Worm (Caenorhabditis elegans) whole organism, L4 larva: ENCODE results near the gene ttll-15.
A peak's percentile ranks its signal among the peaks of the same experiment; 100 is the strongest.

Experiments
- D1046.2 ChIP-seq: fragments of 200-800 bp; sonication (Bioruptor generic); IDR thresholded peaks from 2 replicates; pipeline ENCODE4 v1.3.6; 2022; ENCODE audit warnings: missing genetic modification characterization, missing compliant biosample characterization
- F44E2.7 ChIP-seq: fragments of 200-800 bp; sonication (Bioruptor generic); IDR thresholded peaks from 2 replicates; pipeline ENCODE4 v2.1.2; 2022; ENCODE audit warnings: missing genetic modification characterization, missing compliant biosample characterization
- F49E8.2 ChIP-seq: sonication (generic microtip); optimal IDR thresholded peaks from 2 replicates; lab custom pipeline; 2016; ENCODE audit warnings: missing compliant biosample characterization, mild to moderate bottlenecking, missing genetic modification characterization, borderline replicate concordance
- T20F7.1 ChIP-seq: fragments of 200-800 bp; sonication (Bioruptor generic); optimal IDR thresholded peaks from 2 replicates; lab custom pipeline; 2018; ENCODE audit warnings: mild to moderate bottlenecking, missing genetic modification characterization, missing compliant biosample characterization
- Y75B8A.6 ChIP-seq: fragments of 200-800 bp; sonication (Bioruptor generic); IDR thresholded peaks from 2 replicates; pipeline ENCODE4 v1.3.6; 2022; ENCODE audit warnings: missing genetic modification reagents, missing genetic modification characterization, missing compliant biosample characterization
- ZK337.2 ChIP-seq: fragments of 200-800 bp; sonication (Bioruptor generic); IDR thresholded peaks from 2 replicates; pipeline ENCODE4 v1.3.6; 2022; ENCODE audit warnings: missing genetic modification reagents, missing genetic modification characterization, missing compliant biosample characterization
- ZK546.5 ChIP-seq, 2 experiments: sonication (generic microtip); optimal IDR thresholded peaks; 2 replicates each; lab custom pipeline; 2017; ENCODE audit warnings: missing biosample characterization in 2 of 2, missing genetic modification characterization in 2 of 2
- ama-1 ChIP-seq: fragments of 150-350 bp; optimal IDR thresholded peaks from 2 replicates; lab custom pipeline; 2014; ENCODE audit warnings: inconsistent platforms, mixed read lengths
- ces-1 ChIP-seq: fragments of 150-350 bp; sonication (generic microtip); optimal IDR thresholded peaks from 4 replicates; lab custom pipeline; 2014; ENCODE audit warnings: missing biosample characterization, missing genetic modification reagents, missing genetic modification characterization
- ctbp-1 ChIP-seq: fragments of 200-800 bp; sonication (Bioruptor generic); IDR thresholded peaks from 2 replicates; pipeline ENCODE4 v1.3.6; 2022; ENCODE audit warnings: missing genetic modification reagents, missing genetic modification characterization, missing compliant biosample characterization
- daf-16 ChIP-seq, 3 experiments: sonication (generic microtip); optimal IDR thresholded peaks; 2 replicates each; lab custom pipeline; 2016 to 2017; ENCODE audit warnings: missing genetic modification characterization in 3 of 3, missing genetic modification reagents in 3 of 3, mild to moderate bottlenecking in 2 of 3, missing compliant biosample characterization in 2 of 3, missing biosample characterization in 1 of 3, moderate library complexity in 1 of 3
- daf-8 ChIP-seq: fragments of 200-800 bp; sonication (Bioruptor generic); IDR thresholded peaks from 2 replicates; pipeline ENCODE4 v1.3.6; 2022; ENCODE audit warnings: missing genetic modification characterization, missing compliant biosample characterization
- dmd-9 ChIP-seq: fragments of 200-800 bp; sonication (Bioruptor generic); IDR thresholded peaks from 2 replicates; pipeline ENCODE4 v1.3.6; 2022; ENCODE audit warnings: missing genetic modification reagents, missing genetic modification characterization, missing compliant biosample characterization
- dpl-1 ChIP-seq: fragments of 150-350 bp; optimal IDR thresholded peaks from 2 replicates; lab custom pipeline; 2014; ENCODE audit warnings: missing biosample characterization, missing genetic modification reagents, missing genetic modification characterization
- duxl-1 ChIP-seq: sonication (generic microtip); optimal IDR thresholded peaks from 2 replicates; lab custom pipeline; 2016; ENCODE audit warnings: mild to moderate bottlenecking, missing genetic modification characterization, moderate library complexity, missing compliant biosample characterization; ENCODE audit not compliant: poor library complexity
- dve-1 ChIP-seq: sonication (generic microtip); optimal IDR thresholded peaks from 2 replicates; lab custom pipeline; 2017; ENCODE audit warnings: antibody characterized with exemption, mild to moderate bottlenecking, missing genetic modification characterization, missing compliant biosample characterization; ENCODE audit not compliant: insufficient read depth
- egl-27 ChIP-seq: sonication (generic microtip); optimal IDR thresholded peaks from 3 replicates; lab custom pipeline; 2017; ENCODE audit warnings: missing biosample characterization, missing genetic modification reagents, missing genetic modification characterization
- gei-8 ChIP-seq: fragments of 200-800 bp; sonication (Bioruptor generic); optimal IDR thresholded peaks from 2 replicates; lab custom pipeline; 2018; ENCODE audit warnings: mild to moderate bottlenecking, missing genetic modification characterization, missing compliant biosample characterization
- hif-1 ChIP-seq, 2 experiments: sonication (generic microtip); optimal IDR thresholded peaks; 2 replicates each; lab custom pipeline; 2016 to 2017; ENCODE audit warnings: missing compliant biosample characterization in 2 of 2, missing genetic modification characterization in 2 of 2, missing genetic modification reagents in 2 of 2, missing genotype in 2 of 2, mild to moderate bottlenecking in 1 of 2
- hlh-30 ChIP-seq: sonication (generic microtip); optimal IDR thresholded peaks from 2 replicates; lab custom pipeline; 2017; ENCODE audit warnings: antibody characterized with exemption, mild to moderate bottlenecking, missing genetic modification characterization, missing compliant biosample characterization; ENCODE audit not compliant: insufficient read depth
- hmg-1.1 ChIP-seq: fragments of 200-800 bp; sonication (Bioruptor generic); IDR thresholded peaks from 2 replicates; pipeline ENCODE4 v1.3.6; 2022; ENCODE audit warnings: missing genetic modification reagents, missing genetic modification characterization, missing compliant biosample characterization
- jun-1 ChIP-seq: fragments of 150-350 bp; optimal IDR thresholded peaks from 2 replicates; lab custom pipeline; 2014; ENCODE audit warnings: missing biosample characterization, missing genetic modification reagents, missing genetic modification characterization
- lim-7 ChIP-seq: fragments of 200-800 bp; sonication (Bioruptor generic); IDR thresholded peaks from 2 replicates; pipeline ENCODE4 v1.3.6; 2022; ENCODE audit warnings: missing genetic modification characterization, missing compliant biosample characterization
- lin-1 ChIP-seq: fragments of 200-800 bp; sonication (Bioruptor generic); IDR thresholded peaks from 2 replicates; pipeline ENCODE4 v1.3.6; 2022; ENCODE audit warnings: missing genetic modification reagents, missing genetic modification characterization, missing compliant biosample characterization
- lin-15B ChIP-seq: fragments of 150-350 bp; sonication (generic microtip); optimal IDR thresholded peaks from 3 replicates; lab custom pipeline; 2014; ENCODE audit warnings: missing biosample characterization, missing genetic modification characterization
- lin-38 ChIP-seq: fragments of 200-800 bp; sonication (Bioruptor generic); IDR thresholded peaks from 2 replicates; pipeline ENCODE4 v1.3.6; 2022; ENCODE audit warnings: missing genetic modification reagents, missing genetic modification characterization, missing compliant biosample characterization
- lsy-2 ChIP-seq, 2 experiments: fragments of 150-350 bp in 1 of 2; sonication (generic microtip) in 1 of 2; optimal IDR thresholded peaks; 2 replicates each; lab custom pipeline; 2014 to 2017; ENCODE audit warnings: missing biosample characterization in 2 of 2, missing genetic modification characterization in 2 of 2
- mep-1 ChIP-seq: fragments of 150-350 bp; sonication (generic microtip); optimal IDR thresholded peaks from 3 replicates; lab custom pipeline; 2014; ENCODE audit warnings: missing biosample characterization, missing genetic modification characterization
- mes-2 ChIP-seq: sonication (generic microtip); optimal IDR thresholded peaks from 2 replicates; lab custom pipeline; 2016; ENCODE audit warnings: missing genotype, mild to moderate bottlenecking, missing genetic modification characterization, missing compliant biosample characterization; ENCODE audit not compliant: poor library complexity, severe bottlenecking
- nhr-102 ChIP-seq: sonication (generic microtip); optimal IDR thresholded peaks from 2 replicates; lab custom pipeline; 2016; ENCODE audit warnings: mild to moderate bottlenecking, missing genetic modification characterization, moderate library complexity, missing compliant biosample characterization
- nhr-11 ChIP-seq: fragments of 150-350 bp; optimal IDR thresholded peaks from 2 replicates; lab custom pipeline; 2014; ENCODE audit warnings: missing biosample characterization, missing genetic modification characterization
- nhr-41 ChIP-seq: fragments of 200-800 bp; sonication (Bioruptor generic); IDR thresholded peaks from 2 replicates; pipeline ENCODE4 v1.3.6; 2022; ENCODE audit warnings: missing genetic modification reagents, missing genetic modification characterization, missing compliant biosample characterization
- nhr-42 ChIP-seq: fragments of 200-800 bp; sonication (Bioruptor generic); IDR thresholded peaks from 2 replicates; pipeline ENCODE4 v1.3.6; 2022; ENCODE audit warnings: missing genetic modification characterization, missing compliant biosample characterization
- nhr-48 ChIP-seq: sonication (generic microtip); optimal IDR thresholded peaks from 2 replicates; lab custom pipeline; 2016; ENCODE audit warnings: mild to moderate bottlenecking, missing genetic modification characterization, missing compliant biosample characterization
- nhr-6 ChIP-seq: fragments of 150-350 bp; optimal IDR thresholded peaks from 2 replicates; lab custom pipeline; 2014; ENCODE audit warnings: missing biosample characterization, missing genetic modification characterization
- nhr-76 ChIP-seq: fragments of 150-350 bp; optimal IDR thresholded peaks from 2 replicates; lab custom pipeline; 2014; ENCODE audit warnings: missing biosample characterization, missing genetic modification characterization
- rbr-2 ChIP-seq: sonication (generic microtip); optimal IDR thresholded peaks from 2 replicates; lab custom pipeline; 2016; ENCODE audit warnings: missing genotype, missing genetic modification characterization, missing compliant biosample characterization
- saeg-2 ChIP-seq: fragments of 200-800 bp; sonication (Bioruptor generic); IDR thresholded peaks from 2 replicates; pipeline ENCODE4 v1.3.6; 2022; ENCODE audit warnings: missing genetic modification reagents, missing genetic modification characterization, missing compliant biosample characterization
- set-16 ChIP-seq: fragments of 200-800 bp; sonication (Bioruptor generic); IDR thresholded peaks from 2 replicates; pipeline ENCODE4 v1.3.6; 2022; ENCODE audit warnings: missing genetic modification reagents, missing genetic modification characterization, missing compliant biosample characterization
- spr-1 ChIP-seq: sonication (generic microtip); optimal IDR thresholded peaks from 2 replicates; lab custom pipeline; 2016; ENCODE audit warnings: mild to moderate bottlenecking, missing genetic modification characterization, missing compliant biosample characterization
- tag-97 ChIP-seq: fragments of 200-800 bp; sonication (Bioruptor generic); IDR thresholded peaks from 2 replicates; pipeline ENCODE4 v1.3.6; 2022; ENCODE audit warnings: missing genetic modification characterization, missing compliant biosample characterization
- unc-62 ChIP-seq, 3 experiments: fragments of 150-350 bp in 1 of 3; sonication (generic microtip); optimal IDR thresholded peaks in 2 of 3; peaks in 1 of 3; 1 replicate in 1 of 3; 2 replicates in 2 of 3; lab custom pipeline; 2014 to 2017; ENCODE audit warnings: missing biosample characterization in 3 of 3, missing genetic modification characterization in 3 of 3, missing genetic modification reagents in 3 of 3, missing genotype in 1 of 3
- zag-1 ChIP-seq: fragments of 150-350 bp; optimal IDR thresholded peaks from 2 replicates; lab custom pipeline; 2014; ENCODE audit warnings: missing biosample characterization, missing genetic modification characterization
- zip-11 ChIP-seq: fragments of 200-800 bp; sonication (Bioruptor generic); IDR thresholded peaks from 2 replicates; pipeline ENCODE4 v1.3.6; 2022; ENCODE audit warnings: missing genetic modification characterization, missing compliant biosample characterization
- zip-2 ChIP-seq: fragments of 150-350 bp; optimal IDR thresholded peaks from 2 replicates; lab custom pipeline; 2014; ENCODE audit warnings: missing biosample characterization, missing genetic modification characterization
- ztf-11 ChIP-seq: fragments of 150-350 bp; optimal IDR thresholded peaks from 2 replicates; lab custom pipeline; 2014; ENCODE audit warnings: missing biosample characterization, missing genetic modification characterization

The ttll-15 gene

DNA sequence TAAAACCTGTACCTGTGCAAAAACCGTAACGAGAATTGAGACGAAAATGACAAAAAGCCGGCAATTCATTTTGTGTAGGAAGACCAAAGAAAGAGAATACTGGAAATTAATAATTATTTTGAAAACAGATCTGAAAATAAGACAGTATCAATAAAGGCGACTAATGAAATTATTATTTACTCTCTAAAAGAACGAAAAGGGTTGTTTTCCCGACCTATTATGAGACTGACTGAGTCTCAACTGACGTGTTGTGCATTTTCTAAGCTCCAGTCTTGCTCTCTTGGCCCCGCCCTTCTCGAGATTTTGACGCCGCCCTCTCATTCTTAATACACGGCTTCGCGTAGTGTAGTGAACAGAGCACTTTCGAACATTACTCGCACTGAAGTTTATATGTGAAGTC is 8.3 kb upstream of the ttll-15 start, which contains the start of gene K07C5.9:
Gene K07C5.9 (minus strand): TSS at position 101 of the 400 bp plus-strand sequence.
- TF ChIP-seq lin-38 (GFP tag; lab: Robert Waterston, UW) (0 out of 2 replicates have a peak, but pooled peaks have one; percentile 10), spr-1 (tag; lab: Kevin White, UChicago) (no peak), mes-2 (tag; lab: Kevin White, UChicago) (peak; percentile 8), daf-16 (GFP tag; optimal IDR thresholded peaks at IDR 0.05; lab: Kevin White, UChicago) (no peak), daf-16 (tag; optimal IDR thresholded peaks at IDR 0.05; lab: Kevin White, UChicago) (peak; percentile 25)
- TF ChIP-seq, all 104 proteins: peak for 3

- no peak for TF ChIP-seq ama-1 (lab: Kevin White, UChicago)
- no peak for TF ChIP-seq zip-2 (tag; lab: Kevin White, UChicago)
- TF ChIP-seq saeg-2 (GFP tag; lab: Robert Waterston, UW) = no peak
- TF ChIP-seq rbr-2 (tag; lab: Kevin White, UChicago) = peak; percentile 71
- TF ChIP-seq ctbp-1 (GFP tag; lab: Robert Waterston, UW) = 0 out of 2 replicates have a peak, but pooled peaks have one; percentile 36
- TF ChIP-seq T20F7.1 (GFP tag; lab: Kevin White, UChicago) = peak; percentile 77
- TF ChIP-seq gei-8 = no peak
- peak in 1 of 2 experiments; percentile 24 for TF ChIP-seq ZK546.5 (tag; optimal IDR thresholded peaks at IDR 0.05; lab: Kevin White, UChicago)
- TF ChIP-seq nhr-48 (tag; lab: Kevin White, UChicago) = peak; percentile 27
- no peak for TF ChIP-seq zag-1
- TF ChIP-seq nhr-42 = 0 out of 2 replicates have a peak, but pooled peaks have one; percentile 8
- no peak for TF ChIP-seq D1046.2
- TF ChIP-seq hif-1 (tag; optimal IDR thresholded peaks at IDR 0.05; lab: Kevin White, UChicago) = peak; percentile 10 to 58
- no peak for TF ChIP-seq Y75B8A.6
- peak in 1 of 2 experiments; percentile 4 for TF ChIP-seq daf-16 (GFP tag; optimal IDR thresholded peaks at IDR 0.05; lab: Kevin White, UChicago)
- peak; percentile 62 for TF ChIP-seq daf-16 (tag; optimal IDR thresholded peaks at IDR 0.05; lab: Kevin White, UChicago)
- TF ChIP-seq mep-1 (tag; lab: Kevin White, UChicago) = peak; percentile 87
- peak; percentile 68 for TF ChIP-seq hmg-1.1 (GFP tag; lab: Robert Waterston, UW)
- TF ChIP-seq daf-8 (GFP tag; lab: Robert Waterston, UW) = no peak
- peak; percentile 74; the same call in 1 of the 2 replicates for TF ChIP-seq ZK337.2 (GFP tag; lab: Robert Waterston, UW)
- TF ChIP-seq ztf-11 (tag; lab: Kevin White, UChicago) = no peak
- TF ChIP-seq unc-62 (GFP tag; optimal IDR thresholded peaks at IDR 0.05 in 1 of 2; lab: Kevin White, UChicago) = no peak
- no peak for TF ChIP-seq unc-62 (tag; optimal IDR thresholded peaks at IDR 0.05; lab: Kevin White, UChicago)
- TF ChIP-seq dpl-1 (GFP tag; lab: Kevin White, UChicago) = peak; percentile 89
- peak in 1 of 2 experiments; percentile 94 for TF ChIP-seq lsy-2 (tag; optimal IDR thresholded peaks at IDR 0.05; lab: Kevin White, UChicago)
- TF ChIP-seq mes-2 (tag; lab: Kevin White, UChicago) = peak; percentile 93
- no peak for TF ChIP-seq ces-1
- no peak for TF ChIP-seq lin-15B (tag; lab: Kevin White, UChicago)
- no peak for TF ChIP-seq egl-27
- no peak for TF ChIP-seq lim-7
- peak; percentile 36 for TF ChIP-seq duxl-1 (tag; lab: Kevin White, UChicago)
- TF ChIP-seq dmd-9 (GFP tag; lab: Robert Waterston, UW) = 0 out of 2 replicates have a peak, but pooled peaks have one; percentile 57
- peak; percentile 34 for TF ChIP-seq nhr-102
- TF ChIP-seq jun-1 (tag; lab: Kevin White, UChicago) = no peak
- no peak for TF ChIP-seq nhr-41 (GFP tag; lab: Robert Waterston, UW)
- no peak for TF ChIP-seq F44E2.7
- TF ChIP-seq nhr-76 (tag; lab: Kevin White, UChicago) = no peak
- no peak for TF ChIP-seq set-16
- TF ChIP-seq hlh-30 = peak; percentile 71
- TF ChIP-seq tag-97 (GFP tag; lab: Robert Waterston, UW) = no peak
- TF ChIP-seq nhr-6 (tag; lab: Kevin White, UChicago) = peak; percentile 62
- TF ChIP-seq zip-11 (GFP tag; lab: Robert Waterston, UW) = no peak
- peak; percentile 62 for TF ChIP-seq nhr-11 (tag; lab: Kevin White, UChicago)
- peak; percentile 82 for TF ChIP-seq dve-1
- no peak for TF ChIP-seq lin-1 (GFP tag; lab: Robert Waterston, UW)
- TF ChIP-seq F49E8.2 (tag; lab: Kevin White, UChicago) = peak; percentile 11
These were observed 5.4 kb upstream of the ttll-15 start, which contains the start of gene nol-56 for ce11 chrV:10352928-10353427. Gene nol-56 (minus strand): TSS chrV:10352978.
